Worm (Caenorhabditis elegans): ENCODE data around the gene Y116F11A.1.

DNA sequence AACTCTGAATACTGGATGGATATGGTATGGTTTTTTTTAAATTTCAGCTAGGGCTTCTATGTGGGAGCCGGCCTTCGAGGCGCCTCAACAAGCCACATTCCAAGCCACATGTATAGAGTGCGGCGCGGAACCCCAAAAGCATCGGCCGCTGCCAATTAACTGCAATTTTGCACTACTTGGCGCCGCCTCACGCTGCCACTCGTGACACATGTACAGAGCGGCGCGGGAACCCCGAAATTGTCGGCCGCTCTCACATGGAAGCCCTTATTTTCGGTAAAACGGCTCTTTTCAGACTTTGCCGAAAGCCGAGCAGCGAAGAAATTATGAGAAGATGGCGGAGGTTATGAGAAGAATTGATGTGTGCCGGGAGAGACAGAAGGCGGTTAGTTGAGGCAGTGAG lies 13.4 kb downstream of the Y116F11A.1 start:
- TF ChIP-seq aha-1 (tag) (no peak), dve-1 (tag; optimal IDR thresholded peaks at IDR 0.05; ENCODE audit: insufficient read depth) (no peak), nhr-111 (GFP tag; optimal IDR thresholded peaks at IDR 0.05) (no peak), tra-1 (GFP tag; IDR thresholded peaks at IDR 0.05) (no peak), fkh-10 (GFP tag; optimal IDR thresholded peaks at IDR 0.05) (no peak)

Measured in whole organism, L4 larva.